Worm (Caenorhabditis elegans): ENCODE results near the gene C47E12.13.

ce11 chrIV:10048268-10048667 is 41.6 kb upstream of the C47E12.13 start:
- TF ChIP-seq aha-1 (tag) (no peak), nhr-102 (tag; optimal IDR thresholded peaks at IDR 0.05) (no peak), egl-27 (tag; optimal IDR thresholded peaks at IDR 0.05) (no peak), spr-1 (tag; optimal IDR thresholded peaks at IDR 0.05) (no peak), lsy-2 (tag; optimal IDR thresholded peaks at IDR 0.05) (no peak), nhr-11 (tag; optimal IDR thresholded peaks at IDR 0.05) (peak; percentile 54), lin-39 (tag; optimal IDR thresholded peaks at IDR 0.05) (no peak), nhr-237 (tag; optimal IDR thresholded peaks at IDR 0.05) (no peak)
